Worm (Caenorhabditis elegans) whole organism, late embryonic: Measurements from ENCODE around the gene F18E9.8.
A peak's percentile ranks its signal among the peaks of the same experiment; 100 is the strongest.

Source experiments
- F13H6.1 ChIP-seq: sonication (generic microtip); optimal IDR thresholded peaks from 2 replicates; lab custom pipeline; 2016; ENCODE audit warnings: missing genetic modification characterization, missing compliant biosample characterization
- K02D7.2 ChIP-seq: sonication (generic microtip); optimal IDR thresholded peaks from 2 replicates; lab custom pipeline; 2017; ENCODE audit warnings: mild to moderate bottlenecking, missing genetic modification characterization, missing compliant biosample characterization
- K09A11.1 ChIP-seq: sonication (generic microtip); optimal IDR thresholded peaks from 2 replicates; lab custom pipeline; 2017; ENCODE audit warnings: antibody characterized with exemption, mild to moderate bottlenecking, missing genetic modification characterization, missing compliant biosample characterization; ENCODE audit not compliant: insufficient read depth
- ama-1 ChIP-seq: fragments of 150-350 bp; optimal IDR thresholded peaks from 2 replicates; lab custom pipeline; 2014
- ceh-18 ChIP-seq: sonication (generic microtip); optimal IDR thresholded peaks from 2 replicates; lab custom pipeline; 2016; ENCODE audit warnings: missing genetic modification characterization, missing compliant biosample characterization
- ceh-19 ChIP-seq: fragments of 200-800 bp; sonication (Bioruptor generic); optimal IDR thresholded peaks from 2 replicates; lab custom pipeline; 2018; ENCODE audit warnings: mild to moderate bottlenecking, missing genetic modification characterization, missing compliant biosample characterization
- ceh-2 ChIP-seq: sonication (generic microtip); optimal IDR thresholded peaks from 2 replicates; lab custom pipeline; 2016; ENCODE audit warnings: missing genotype, missing genetic modification characterization, missing compliant biosample characterization
- ceh-22 ChIP-seq: sonication (generic microtip); optimal IDR thresholded peaks from 2 replicates; lab custom pipeline; 2017; ENCODE audit warnings: missing biosample characterization, missing genetic modification characterization
- ceh-30 ChIP-seq: fragments of 150-350 bp; optimal IDR thresholded peaks from 2 replicates; lab custom pipeline; 2014; ENCODE audit warnings: missing biosample characterization, missing genetic modification characterization
- ceh-31 ChIP-seq: sonication (generic microtip); optimal IDR thresholded peaks from 2 replicates; lab custom pipeline; 2016; ENCODE audit warnings: missing genetic modification characterization, missing compliant biosample characterization
- ceh-34 ChIP-seq: sonication (generic microtip); optimal IDR thresholded peaks from 2 replicates; lab custom pipeline; 2016; ENCODE audit warnings: mild to moderate bottlenecking, missing genetic modification characterization, missing compliant biosample characterization
- ceh-45 ChIP-seq: fragments of 200-800 bp; sonication (Bioruptor generic); IDR thresholded peaks from 2 replicates; pipeline ENCODE4 v1.3.6; 2022; ENCODE audit warnings: missing genetic modification reagents, missing genetic modification characterization, missing compliant biosample characterization
- dmd-4 ChIP-seq: sonication (generic microtip); optimal IDR thresholded peaks from 2 replicates; lab custom pipeline; 2016; ENCODE audit warnings: borderline replicate concordance, missing genetic modification characterization, missing compliant biosample characterization
- dve-1 ChIP-seq: sonication (generic microtip); optimal IDR thresholded peaks from 2 replicates; lab custom pipeline; 2017; ENCODE audit warnings: antibody characterized with exemption, mild to moderate bottlenecking, missing genetic modification characterization, missing compliant biosample characterization
- elt-4 ChIP-seq: sonication (generic microtip); optimal IDR thresholded peaks from 2 replicates; lab custom pipeline; 2016; ENCODE audit warnings: missing genetic modification characterization, missing compliant biosample characterization
- eyg-1 ChIP-seq: sonication (generic microtip); optimal IDR thresholded peaks from 2 replicates; lab custom pipeline; 2016; ENCODE audit warnings: missing genotype, missing genetic modification characterization, missing compliant biosample characterization
- fax-1 ChIP-seq: sonication (generic microtip); optimal IDR thresholded peaks from 2 replicates; lab custom pipeline; 2016; ENCODE audit warnings: missing genotype, missing genetic modification characterization, missing compliant biosample characterization
- fkh-10 ChIP-seq: fragments of 150-350 bp; optimal IDR thresholded peaks from 2 replicates; lab custom pipeline; 2014; ENCODE audit warnings: missing biosample characterization, missing genetic modification reagents, missing genetic modification characterization
- fkh-6 ChIP-seq: sonication (generic microtip); optimal IDR thresholded peaks from 2 replicates; lab custom pipeline; 2016; ENCODE audit warnings: missing genetic modification characterization, missing compliant biosample characterization
- hlh-15 ChIP-seq: sonication (generic microtip); optimal IDR thresholded peaks from 2 replicates; lab custom pipeline; 2016; ENCODE audit warnings: missing genetic modification characterization, missing compliant biosample characterization
- hlh-30 ChIP-seq: sonication (generic microtip); optimal IDR thresholded peaks from 2 replicates; lab custom pipeline; 2017; ENCODE audit warnings: antibody characterized with exemption, missing genetic modification characterization, missing compliant biosample characterization; ENCODE audit not compliant: insufficient read depth
- hlh-6 ChIP-seq: sonication (generic microtip); optimal IDR thresholded peaks from 2 replicates; lab custom pipeline; 2016; ENCODE audit warnings: missing genotype, missing genetic modification characterization, missing compliant biosample characterization
- madf-2 ChIP-seq: sonication (generic microtip); optimal IDR thresholded peaks from 2 replicates; lab custom pipeline; 2017; ENCODE audit warnings: missing genetic modification characterization, missing compliant biosample characterization
- mec-3 ChIP-seq: sonication (generic microtip); optimal IDR thresholded peaks from 2 replicates; lab custom pipeline; 2016; ENCODE audit warnings: borderline replicate concordance, missing genetic modification characterization, missing compliant biosample characterization
- nfya-1 ChIP-seq: sonication (generic microtip); optimal IDR thresholded peaks from 2 replicates; lab custom pipeline; 2017; ENCODE audit warnings: missing genetic modification characterization, mild to moderate bottlenecking, missing compliant biosample characterization, antibody characterized with exemption, moderate library complexity
- nhr-232 ChIP-seq: sonication (generic microtip); optimal IDR thresholded peaks from 2 replicates; lab custom pipeline; 2016; ENCODE audit warnings: missing genetic modification characterization, missing compliant biosample characterization
- npax-4 ChIP-seq: sonication (generic microtip); optimal IDR thresholded peaks from 2 replicates; lab custom pipeline; 2016; ENCODE audit warnings: missing genetic modification characterization, missing compliant biosample characterization
- pat-9 ChIP-seq: fragments of 200-800 bp; sonication (Bioruptor generic); optimal IDR thresholded peaks from 2 replicates; lab custom pipeline; 2018; ENCODE audit warnings: mild to moderate bottlenecking, missing genetic modification characterization, moderate library complexity, missing compliant biosample characterization
- pax-1 ChIP-seq: fragments of 150-350 bp; optimal IDR thresholded peaks from 2 replicates; lab custom pipeline; 2014; ENCODE audit warnings: missing biosample characterization, missing genetic modification characterization
- pqm-1 ChIP-seq: sonication (generic microtip); optimal IDR thresholded peaks from 2 replicates; lab custom pipeline; 2016; ENCODE audit warnings: missing genetic modification characterization, missing compliant biosample characterization
- pros-1 ChIP-seq: fragments of 150-350 bp; optimal IDR thresholded peaks from 2 replicates; lab custom pipeline; 2014; ENCODE audit warnings: missing biosample characterization, missing genetic modification reagents, missing genetic modification characterization
- rnt-1 ChIP-seq: sonication (generic microtip); optimal IDR thresholded peaks from 2 replicates; lab custom pipeline; 2016; ENCODE audit warnings: missing genetic modification characterization, missing compliant biosample characterization
- sdc-2 ChIP-seq: sonication (generic microtip); optimal IDR thresholded peaks from 2 replicates; lab custom pipeline; 2016; ENCODE audit warnings: missing genotype, missing genetic modification characterization, missing compliant biosample characterization
- sox-4 ChIP-seq: sonication (generic microtip); optimal IDR thresholded peaks from 2 replicates; lab custom pipeline; 2017; ENCODE audit warnings: mild to moderate bottlenecking, missing genetic modification characterization, inconsistent platforms, missing compliant biosample characterization
- syd-9 ChIP-seq: sonication (generic microtip); optimal IDR thresholded peaks from 2 replicates; lab custom pipeline; 2016; ENCODE audit warnings: mild to moderate bottlenecking, missing genetic modification characterization, moderate library complexity, missing compliant biosample characterization
- tbx-2 ChIP-seq: sonication (generic microtip); optimal IDR thresholded peaks from 2 replicates; lab custom pipeline; 2016; ENCODE audit warnings: missing genetic modification characterization, missing compliant biosample characterization
- unc-3 ChIP-seq, 2 experiments: fragments of 200-800 bp in 1 of 2; sonication (Bioruptor generic) in 1 of 2; sonication (generic microtip) in 1 of 2; conservative IDR thresholded peaks in 1 of 2; optimal IDR thresholded peaks in 1 of 2; 2 replicates each; pipeline versions ENCODE4 v1.3.6 to Lab custom; 2016 to 2022; ENCODE audit warnings: missing compliant biosample characterization in 2 of 2, missing genetic modification characterization in 2 of 2, missing genetic modification reagents in 1 of 2
- zip-5 ChIP-seq: sonication (generic microtip); optimal IDR thresholded peaks from 2 replicates; lab custom pipeline; 2016; ENCODE audit warnings: missing genetic modification characterization, missing compliant biosample characterization
- ztf-16 ChIP-seq: sonication (generic microtip); optimal IDR thresholded peaks from 2 replicates; lab custom pipeline; 2017; ENCODE audit warnings: missing genetic modification characterization, missing compliant biosample characterization

F18E9.8 gene

ce11 chrX:8565810-8566416 is 15.4 kb downstream of the F18E9.8 start:
- TF ChIP-seq sox-4 (tag; lab: Kevin White, UChicago), result no peak
- no peak for TF ChIP-seq ceh-22 (tag; lab: Kevin White, UChicago)
- TF ChIP-seq nfya-1 (tag; lab: Kevin White, UChicago), result peak; percentile 86
- TF ChIP-seq ceh-31 (tag; lab: Kevin White, UChicago), result peak; percentile 71
- no peak for TF ChIP-seq ztf-16 (tag; lab: Kevin White, UChicago)
- peak; percentile 32 for TF ChIP-seq rnt-1 (tag; lab: Kevin White, UChicago)
- peak; percentile 45 for TF ChIP-seq ceh-34 (tag; lab: Kevin White, UChicago)
- TF ChIP-seq ceh-18 (tag; lab: Kevin White, UChicago), result peak; percentile 2
- peak; percentile 39 for TF ChIP-seq ceh-19 (GFP tag; lab: Kevin White, UChicago)
- TF ChIP-seq ceh-30, result no peak
- peak; percentile 47 for TF ChIP-seq hlh-6 (tag; lab: Kevin White, UChicago)
- TF ChIP-seq F13H6.1 (tag; lab: Kevin White, UChicago), result peak; percentile 86
- peak; percentile 32 for TF ChIP-seq tbx-2 (tag; lab: Kevin White, UChicago)
- peak; percentile 12 for TF ChIP-seq hlh-30
- TF ChIP-seq, all 69 proteins: peak for 10

DNA sequence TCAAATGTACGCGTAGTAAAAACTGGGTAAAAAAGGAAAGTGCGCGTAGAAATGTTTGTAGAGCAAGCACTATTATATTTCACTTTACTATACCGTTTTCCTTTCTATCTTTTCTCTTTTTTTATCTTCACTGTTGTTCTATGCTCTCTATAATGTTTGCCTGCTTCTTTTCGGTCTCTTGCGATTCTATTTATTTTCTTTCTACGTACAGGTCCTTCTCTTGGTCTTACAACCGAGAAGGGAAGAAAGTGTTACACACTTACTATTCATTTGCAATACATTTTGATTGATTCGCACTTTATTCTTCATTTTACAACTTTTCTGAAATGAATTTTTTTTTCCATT is 16.9 kb downstream of the F18E9.8 start:
- peak; percentile 9 for TF ChIP-seq dve-1 (tag; lab: Kevin White, UChicago)
- TF ChIP-seq ceh-30, result no peak
- no peak for TF ChIP-seq nfya-1 (tag; lab: Kevin White, UChicago)
- no peak for TF ChIP-seq ceh-34 (tag; lab: Kevin White, UChicago)
- TF ChIP-seq syd-9 (tag; lab: Kevin White, UChicago), result no peak
- TF ChIP-seq fax-1 (tag; lab: Kevin White, UChicago), result no peak
- no peak for TF ChIP-seq K02D7.2
- peak; percentile 37 for TF ChIP-seq pax-1 (tag; lab: Kevin White, UChicago)
- TF ChIP-seq, all 69 proteins: peak for 2

ce11 chrX:8563663-8564450 is 17.5 kb downstream of the F18E9.8 start:
- TF ChIP-seq rnt-1 (tag; lab: Kevin White, UChicago), result no peak
- no peak for TF ChIP-seq F13H6.1 (tag; lab: Kevin White, UChicago)
- no peak for TF ChIP-seq pat-9 (tag; lab: Kevin White, UChicago)
- TF ChIP-seq unc-3 (GFP tag; conservative IDR thresholded peaks at IDR 0.05; lab: Robert Waterston, UW), result no peak
- TF ChIP-seq unc-3 (tag; optimal IDR thresholded peaks at IDR 0.05; lab: Kevin White, UChicago), result no peak
- TF ChIP-seq fkh-6 (tag; lab: Kevin White, UChicago), result no peak
- no peak for TF ChIP-seq nhr-232 (tag; lab: Kevin White, UChicago)
- no peak for TF ChIP-seq pax-1 (tag; lab: Kevin White, UChicago)

ce11 chrX:8562586-8562985 is 18.8 kb downstream of the F18E9.8 start:
- TF ChIP-seq ceh-22 (tag; lab: Kevin White, UChicago) (no peak), hlh-15 (tag; lab: Kevin White, UChicago) (no peak), dmd-4 (no peak), elt-4 (tag; lab: Kevin White, UChicago) (no peak), ama-1 (lab: Kevin White, UChicago) (no peak), eyg-1 (tag; lab: Kevin White, UChicago) (no peak)

DNA sequence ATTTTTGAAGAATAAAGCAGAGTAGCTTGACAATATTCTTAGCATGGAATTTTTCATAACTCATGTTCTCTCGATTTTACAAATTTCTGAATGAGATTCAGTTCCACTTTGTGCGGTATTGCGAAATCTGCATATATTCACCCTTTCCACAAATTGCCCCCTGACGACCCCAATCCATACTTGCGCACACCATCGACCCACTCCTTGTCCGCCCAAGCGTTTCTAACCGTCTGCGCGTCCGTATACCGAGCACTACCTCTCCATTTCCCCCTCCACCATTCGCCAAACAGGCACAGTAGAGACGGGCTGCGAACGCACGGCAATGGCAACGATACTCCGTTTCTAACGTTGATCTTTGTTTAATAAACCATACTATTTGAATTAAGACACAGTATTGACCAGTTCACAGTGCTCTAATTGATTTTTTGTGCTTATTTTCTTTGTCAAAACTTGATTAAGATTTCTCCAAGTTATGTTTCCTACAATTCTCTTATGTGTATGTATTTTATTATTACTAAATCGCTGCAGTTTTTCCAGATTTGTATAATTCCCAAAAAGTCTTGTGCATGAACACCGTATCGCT is 24.6 kb downstream of the F18E9.8 start, which contains the start of gene utx-1:
Gene utx-1, plus strand, starts transcription at position 533 of the 583 bp plus-strand sequence.
- TF ChIP-seq sox-4 (tag; lab: Kevin White, UChicago) (no peak), K02D7.2 (no peak), zip-5 (no peak), ceh-31 (tag; lab: Kevin White, UChicago) (peak; percentile 80), hlh-30 (peak; percentile 35), pros-1 (tag; lab: Kevin White, UChicago) (no peak), fax-1 (tag; lab: Kevin White, UChicago) (no peak), fkh-10 (GFP tag; lab: Kevin White, UChicago) (no peak), sdc-2 (tag; lab: Kevin White, UChicago) (peak; percentile 68), mec-3 (tag; lab: Kevin White, UChicago) (no peak), tbx-2 (tag; lab: Kevin White, UChicago) (peak; percentile 43), madf-2 (tag; lab: Kevin White, UChicago) (no peak), ceh-22 (tag; lab: Kevin White, UChicago) (no peak), K09A11.1 (tag; lab: Kevin White, UChicago) (no peak), ceh-18 (tag; lab: Kevin White, UChicago) (no peak), ceh-2 (peak; percentile 35), dmd-4 (no peak), dve-1 (tag; lab: Kevin White, UChicago) (no peak), pqm-1 (no peak), fkh-6 (tag; lab: Kevin White, UChicago) (peak; percentile 17), npax-4 (tag; lab: Kevin White, UChicago) (no peak), ceh-45 (GFP tag; lab: Robert Waterston, UW) (no peak)
